Worm (Caenorhabditis elegans) whole organism, midembryonic: ENCODE data around the gene fbxb-99.

Experiments used
- T22C8.4 ChIP-seq: fragments of 200-800 bp; sonication (Bioruptor generic); IDR thresholded peaks from 2 replicates; pipeline ENCODE4 v1.3.6; 2022; ENCODE audit warnings: missing genetic modification characterization, missing compliant biosample characterization
- cog-1 ChIP-seq: sonication (generic microtip); optimal IDR thresholded peaks from 2 replicates; lab custom pipeline; 2016; ENCODE audit warnings: missing genetic modification characterization, missing compliant biosample characterization
- flt-1 ChIP-seq: fragments of 200-800 bp; sonication (Bioruptor generic); IDR thresholded peaks from 2 replicates; pipeline ENCODE4 v1.3.6; 2022; ENCODE audit warnings: missing genetic modification characterization, missing compliant biosample characterization
- klf-2 ChIP-seq: fragments of 200-800 bp; sonication (Bioruptor generic); conservative IDR thresholded peaks from 2 replicates; pipeline ENCODE4 v1.3.6; 2022; ENCODE audit warnings: missing genetic modification reagents, missing genetic modification characterization, missing compliant biosample characterization
- med-1 ChIP-seq: sonication (generic microtip); optimal IDR thresholded peaks from 2 replicates; lab custom pipeline; 2017; ENCODE audit warnings: missing genetic modification characterization, mild to moderate bottlenecking, missing compliant biosample characterization, antibody characterized with exemption, missing genetic modification reagents; ENCODE audit not compliant: insufficient read depth
- ref-1 ChIP-seq: fragments of 200-800 bp; sonication (Bioruptor generic); conservative IDR thresholded peaks from 2 replicates; pipeline ENCODE4 v1.3.6; 2022; ENCODE audit warnings: missing genetic modification reagents, missing genetic modification characterization, missing compliant biosample characterization
- tab-1 ChIP-seq: fragments of 200-800 bp; sonication (Bioruptor generic); IDR thresholded peaks from 2 replicates; pipeline ENCODE4 v1.3.6; 2022; ENCODE audit warnings: missing genetic modification characterization, missing compliant biosample characterization
- ztf-23 ChIP-seq: fragments of 200-800 bp; sonication (Bioruptor generic); IDR thresholded peaks from 2 replicates; pipeline ENCODE4 v1.3.6; 2022; ENCODE audit warnings: missing genetic modification reagents, missing genetic modification characterization, missing compliant biosample characterization
- ztf-29 ChIP-seq: fragments of 200-800 bp; sonication (Bioruptor generic); IDR thresholded peaks from 2 replicates; pipeline ENCODE4 v1.3.6; 2022; ENCODE audit warnings: missing genetic modification reagents, missing genetic modification characterization, missing compliant biosample characterization

DNA sequence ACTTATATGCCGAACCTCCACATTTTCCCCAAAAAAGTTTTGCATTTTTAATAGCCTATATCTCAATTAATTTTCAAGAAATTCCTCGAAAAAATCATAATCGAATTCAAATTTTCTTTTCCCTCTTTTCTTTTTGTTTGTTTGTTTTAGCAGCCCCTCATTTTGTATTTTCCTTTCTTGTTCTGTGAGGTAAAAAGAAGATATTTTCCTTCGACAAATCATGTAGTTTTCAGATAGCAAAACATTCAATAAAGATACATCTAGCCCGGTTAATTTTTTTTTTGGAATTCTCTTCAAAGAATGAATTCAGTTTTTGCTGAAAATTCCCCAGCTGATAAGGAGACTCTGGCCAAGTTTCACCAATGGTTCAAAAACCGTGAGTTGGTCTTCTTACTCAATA lies 17.5 kb downstream of the fbxb-99 start, which contains the start of gene T24E12.3:
- no peak for TF ChIP-seq flt-1 (GFP tag; lab: Robert Waterston, UW)
- no peak for TF ChIP-seq T22C8.4 (GFP tag; lab: Robert Waterston, UW)
- no peak for TF ChIP-seq tab-1 (GFP tag; lab: Robert Waterston, UW)
- no peak for TF ChIP-seq ref-1
- TF ChIP-seq klf-2 = no peak
- no peak for TF ChIP-seq ztf-29 (GFP tag; lab: Robert Waterston, UW)
- no peak for TF ChIP-seq med-1 (GFP tag; lab: Kevin White, UChicago)
- no peak for TF ChIP-seq cog-1 (tag; lab: Kevin White, UChicago)
- TF ChIP-seq ztf-23 = no peak
